Fruit fly (Drosophila melanogaster) whole organism, wandering third instar larva: ENCODE data around the gene EMC6.

ENCODE experiments used
- Abd-B ChIP-seq: fragments of >200 bp; optimal IDR thresholded peaks from 2 replicates; lab custom pipeline; 2017; ENCODE audit warnings: missing biosample characterization, missing genetic modification characterization
- CG32264 ChIP-seq: fragments of 200-800 bp; sonication (Bioruptor generic); optimal IDR thresholded peaks from 2 replicates; lab custom pipeline; 2016; ENCODE audit warnings: missing biosample characterization, missing genetic modification characterization
- CG9705 ChIP-seq: fragments of 200-800 bp; sonication (Bioruptor generic); optimal IDR thresholded peaks from 2 replicates; lab custom pipeline; 2018; ENCODE audit warnings: missing biosample characterization, mild to moderate bottlenecking, missing genetic modification characterization
- CrebA ChIP-seq: fragments of 200-800 bp; sonication (Bioruptor generic); optimal IDR thresholded peaks from 2 replicates; lab custom pipeline; 2016; ENCODE audit warnings: missing biosample characterization, mild to moderate bottlenecking, missing genetic modification characterization, borderline replicate concordance
- Dfd ChIP-seq: fragments of >200 bp; optimal IDR thresholded peaks from 2 replicates; lab custom pipeline; 2017; ENCODE audit warnings: missing biosample characterization, missing genetic modification characterization
- Dif ChIP-seq: fragments of 200-275, 200-300 bp; sonication (Bioruptor generic); optimal IDR thresholded peaks from 2 replicates; lab custom pipeline; 2018; ENCODE audit warnings: missing biosample characterization, missing genetic modification characterization; ENCODE audit not compliant: partially characterized antibody
- GATAd ChIP-seq: sonication (Bioruptor generic); optimal IDR thresholded peaks from 2 replicates; lab custom pipeline; 2016; ENCODE audit warnings: missing biosample characterization, missing genetic modification characterization
- HLH106 ChIP-seq: fragments of 200-800 bp; optimal IDR thresholded peaks from 3 replicates; lab custom pipeline; 2019; ENCODE audit warnings: missing biosample characterization, mild to moderate bottlenecking, missing genetic modification characterization, moderate library complexity
- Hnf4 ChIP-seq: fragments of 200-800 bp; sonication (Bioruptor generic); optimal IDR thresholded peaks from 2 replicates; lab custom pipeline; 2016; ENCODE audit warnings: missing biosample characterization, mild to moderate bottlenecking, missing genetic modification characterization
- Hr78 ChIP-seq: fragments of >200 bp; optimal IDR thresholded peaks from 2 replicates; lab custom pipeline; 2017; ENCODE audit warnings: missing biosample characterization, missing genetic modification characterization
- Hr83 ChIP-seq: fragments of 200-300 bp; sonication (Bioruptor generic); optimal IDR thresholded peaks from 2 replicates; lab custom pipeline; 2016; ENCODE audit warnings: missing biosample characterization, mild to moderate bottlenecking, missing genetic modification characterization, moderate library complexity; ENCODE audit not compliant: poor library complexity, severe bottlenecking
- Jra ChIP-seq: sonication (Bioruptor generic); optimal IDR thresholded peaks from 2 replicates; lab custom pipeline; 2016; ENCODE audit warnings: missing biosample characterization, missing genetic modification characterization
- Mio ChIP-seq: sonication (Bioruptor generic); optimal IDR thresholded peaks from 2 replicates; lab custom pipeline; 2016; ENCODE audit warnings: missing biosample characterization, missing genetic modification characterization
- Myc ChIP-seq: fragments of >200 bp; optimal IDR thresholded peaks from 2 replicates; lab custom pipeline; 2017
- N ChIP-seq: fragments of >200 bp; optimal IDR thresholded peaks from 2 replicates; lab custom pipeline; 2018; ENCODE audit warnings: missing biosample characterization, missing external identifiers, missing genetic modification characterization
- OdsH ChIP-seq: fragments of 200-800 bp; sonication (Bioruptor generic); optimal IDR thresholded peaks from 2 replicates; lab custom pipeline; 2016; ENCODE audit warnings: missing biosample characterization, mild to moderate bottlenecking, missing genetic modification characterization
- Rel ChIP-seq, 2 experiments: fragments of 200-800 bp; sonication (Bioruptor generic) in 1 of 2; optimal IDR thresholded peaks; 2 replicates in 1 of 2; 3 replicates in 1 of 2; lab custom pipeline; 2016 to 2019; ENCODE audit warnings: mild to moderate bottlenecking in 2 of 2, missing biosample characterization in 2 of 2, missing genetic modification characterization in 2 of 2, moderate library complexity in 1 of 2
- Sp1 ChIP-seq: fragments of 200-800 bp; sonication (Bioruptor generic); optimal IDR thresholded peaks from 3 replicates; lab custom pipeline; 2019; ENCODE audit warnings: missing biosample characterization, mild to moderate bottlenecking, missing genetic modification characterization, moderate library complexity
- Vsx2 ChIP-seq: fragments of 200-300, 225-300 bp; sonication (Bioruptor generic); optimal IDR thresholded peaks from 2 replicates; lab custom pipeline; 2018; ENCODE audit warnings: missing biosample characterization, missing genetic modification characterization; ENCODE audit not compliant: partially characterized antibody
- br ChIP-seq: fragments of 200-800 bp; sonication (Bioruptor generic); optimal IDR thresholded peaks from 2 replicates; lab custom pipeline; 2016; ENCODE audit warnings: missing biosample characterization, missing genetic modification characterization
- brk ChIP-seq: fragments of 200-800 bp; sonication (Bioruptor generic); optimal IDR thresholded peaks from 2 replicates; lab custom pipeline; 2016; ENCODE audit warnings: missing biosample characterization, mild to moderate bottlenecking, missing genetic modification characterization
- dl ChIP-seq, 2 experiments: fragments of 175-275, 200-275 bp in 1 of 2; fragments of 200-275 bp in 1 of 2; sonication (Bioruptor generic); optimal IDR thresholded peaks; lab custom pipeline; 2018; ENCODE audit warnings: mild to moderate bottlenecking in 2 of 2, missing biosample characterization in 2 of 2, missing genetic modification characterization in 2 of 2, moderate library complexity in 2 of 2; ENCODE audit not compliant: partially characterized antibody in 2 of 2, insufficient read depth in 1 of 2
- dmrt93B ChIP-seq: fragments of 200-800 bp; sonication (Bioruptor generic); optimal IDR thresholded peaks from 2 replicates; lab custom pipeline; 2018; ENCODE audit warnings: missing biosample characterization, mild to moderate bottlenecking, missing genetic modification characterization
- dsf ChIP-seq: sonication (Bioruptor generic); optimal IDR thresholded peaks from 2 replicates; lab custom pipeline; 2016; ENCODE audit warnings: missing biosample characterization, missing genetic modification characterization, borderline replicate concordance
- ey ChIP-seq: fragments of 200-800 bp; sonication (Bioruptor generic); optimal IDR thresholded peaks from 2 replicates; lab custom pipeline; 2016; ENCODE audit warnings: missing biosample characterization, missing genetic modification characterization
- foxo ChIP-seq, 2 experiments: fragments of 200-800 bp; sonication (Bioruptor generic); optimal IDR thresholded peaks; 2 replicates in 1 of 2; 3 replicates in 1 of 2; lab custom pipeline; 2016 to 2017; ENCODE audit warnings: missing biosample characterization in 2 of 2, missing genetic modification characterization in 2 of 2
- fru ChIP-seq: fragments of 200-800 bp; sonication (Bioruptor generic); optimal IDR thresholded peaks from 3 replicates; lab custom pipeline; 2016; ENCODE audit warnings: missing biosample characterization, mild to moderate bottlenecking, missing genetic modification characterization
- h ChIP-seq: fragments of 200-800 bp; sonication (Bioruptor generic); optimal IDR thresholded peaks from 3 replicates; lab custom pipeline; 2016; ENCODE audit warnings: missing biosample characterization, mild to moderate bottlenecking, missing genetic modification characterization
- jim ChIP-seq: fragments of 175-275, 200-325 bp; sonication (Bioruptor generic); optimal IDR thresholded peaks from 2 replicates; lab custom pipeline; 2016; ENCODE audit warnings: missing biosample characterization, mild to moderate bottlenecking, missing genetic modification characterization
- lola ChIP-seq: fragments of >200 bp; optimal IDR thresholded peaks from 2 replicates; lab custom pipeline; 2017; ENCODE audit warnings: missing biosample characterization, missing genetic modification characterization
- pan ChIP-seq: fragments of >200 bp; optimal IDR thresholded peaks from 2 replicates; lab custom pipeline; 2017
- psq ChIP-seq: fragments of 200-800 bp; sonication (Bioruptor generic); optimal IDR thresholded peaks from 3 replicates; lab custom pipeline; 2017; ENCODE audit warnings: missing biosample characterization, mild to moderate bottlenecking, missing genetic modification characterization, moderate library complexity
- rgr ChIP-seq: fragments of 200-800 bp; sonication (Bioruptor generic); optimal IDR thresholded peaks from 3 replicates; lab custom pipeline; 2016; ENCODE audit warnings: missing biosample characterization, mild to moderate bottlenecking, missing genetic modification characterization
- sage ChIP-seq: fragments of 200-800 bp; sonication (Bioruptor generic); optimal IDR thresholded peaks from 2 replicates; lab custom pipeline; 2016; ENCODE audit warnings: missing biosample characterization, mild to moderate bottlenecking, missing genetic modification characterization
- sv ChIP-seq: fragments of 200-800 bp; sonication (Bioruptor generic); optimal IDR thresholded peaks from 3 replicates; lab custom pipeline; 2016; ENCODE audit warnings: missing biosample characterization, missing genetic modification characterization
- tai ChIP-seq: sonication (Bioruptor generic); optimal IDR thresholded peaks from 2 replicates; lab custom pipeline; 2016; ENCODE audit warnings: missing biosample characterization, missing genetic modification characterization
- usp ChIP-seq: fragments of >200 bp; optimal IDR thresholded peaks from 2 replicates; lab custom pipeline; 2017; ENCODE audit warnings: missing biosample characterization, missing genetic modification characterization
- woc ChIP-seq: sonication (Bioruptor generic); optimal IDR thresholded peaks from 2 replicates; lab custom pipeline; 2016; ENCODE audit warnings: missing biosample characterization, mild to moderate bottlenecking, missing genetic modification characterization

EMC6 gene

DNA sequence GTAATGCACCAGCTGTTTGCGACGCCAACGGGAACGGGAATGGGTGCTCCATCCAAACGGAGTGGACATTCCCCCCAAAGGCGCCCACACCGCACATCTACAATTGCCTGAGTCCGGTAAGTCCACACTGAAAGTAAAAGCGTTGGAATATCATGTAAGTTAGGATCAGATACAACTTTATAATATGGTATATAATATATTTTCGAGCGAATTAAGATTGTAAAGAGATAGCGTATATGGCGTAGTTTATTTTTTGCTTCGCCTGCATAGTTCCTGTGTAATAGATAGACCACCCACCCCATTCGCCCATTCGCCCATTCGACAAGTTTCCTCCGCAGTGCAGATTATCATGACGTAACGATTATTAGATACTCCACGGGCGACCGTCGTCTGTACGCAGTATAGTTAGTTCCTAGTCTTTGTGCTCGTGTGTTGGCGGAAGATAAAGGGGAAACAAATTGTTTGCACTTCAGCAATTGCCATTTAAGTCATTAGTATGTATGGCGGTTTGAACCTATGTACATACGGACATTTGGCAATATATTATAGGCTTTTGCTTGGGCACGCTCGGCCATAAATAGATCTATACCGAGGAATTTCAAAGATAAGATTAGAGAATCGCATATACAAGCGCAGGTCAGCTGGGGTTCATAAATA, 26.8 kb upstream of the EMC6 start:
- TF ChIP-seq Dfd (GFP tag; lab: Kevin White, UChicago), result no peak
- no peak for TF ChIP-seq rgr (GFP tag; lab: Kevin White, UChicago)
- no peak for TF ChIP-seq CG32264 (GFP tag; lab: Kevin White, UChicago)
- peak; percentile 24 for TF ChIP-seq h (GFP tag; lab: Kevin White, UChicago)
- TF ChIP-seq, all 38 proteins: peak for 1

DNA sequence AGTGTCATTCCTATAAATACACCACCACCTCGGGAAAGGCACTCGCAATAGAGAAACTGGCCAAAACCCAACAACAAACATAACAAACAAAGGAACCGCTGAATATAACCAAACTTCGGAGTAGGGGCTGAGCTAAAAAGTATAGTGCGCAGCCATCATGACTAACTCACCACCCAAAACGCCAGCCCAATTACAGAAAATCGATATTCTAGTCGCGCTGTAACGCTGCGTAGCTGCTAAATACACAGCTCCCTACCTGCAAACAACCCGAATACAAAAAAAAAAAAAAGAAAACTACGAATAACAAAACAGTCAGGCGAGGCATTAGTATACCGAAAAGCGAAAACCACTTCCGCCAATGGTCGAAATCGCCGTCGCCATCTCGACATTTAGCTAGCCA, 25.8 kb upstream of the EMC6 start:
- TF ChIP-seq Dfd (GFP tag; lab: Kevin White, UChicago) (no peak), Sp1 (GFP tag; lab: Kevin White, UChicago) (no peak), dl (GFP tag; optimal IDR thresholded peaks at IDR 0.05; lab: Kevin White, UChicago; ENCODE audit: insufficient read depth in 1 of 2, partially characterized antibody in 2 of 2) (no peak), dsf (GFP tag; lab: Kevin White, UChicago) (no peak), brk (GFP tag; lab: Kevin White, UChicago) (no peak), tai (no peak), br (GFP tag; lab: Kevin White, UChicago) (no peak), sage (GFP tag; lab: Kevin White, UChicago) (no peak), foxo (GFP tag; optimal IDR thresholded peaks at IDR 0.05; lab: Kevin White, UChicago) (no peak), rgr (GFP tag; lab: Kevin White, UChicago) (no peak), fru (GFP tag; lab: Kevin White, UChicago) (no peak), dmrt93B (GFP tag; lab: Kevin White, UChicago) (no peak), ey (GFP tag; lab: Kevin White, UChicago) (no peak), Mio (GFP tag; lab: Kevin White, UChicago) (no peak)

dm6 chr3R:25049742-25050517, 25.1 kb upstream of the EMC6 start:
- TF ChIP-seq Mio (GFP tag; lab: Kevin White, UChicago), result no peak
- TF ChIP-seq dl (GFP tag; optimal IDR thresholded peaks at IDR 0.05; lab: Kevin White, UChicago; ENCODE audit: insufficient read depth in 1 of 2, partially characterized antibody in 2 of 2), result peak; percentile 63 to 78
- peak; percentile 61 for TF ChIP-seq rgr (GFP tag; lab: Kevin White, UChicago)
- no peak for TF ChIP-seq usp (GFP tag; lab: Kevin White, UChicago)
- TF ChIP-seq woc (GFP tag; lab: Kevin White, UChicago), result peak; percentile 52
- TF ChIP-seq ey (GFP tag; lab: Kevin White, UChicago), result peak; percentile 40
- TF ChIP-seq h (GFP tag; lab: Kevin White, UChicago), result peak; percentile 71
- peak; percentile 79 for TF ChIP-seq Jra
- TF ChIP-seq Sp1 (GFP tag; lab: Kevin White, UChicago), result peak; percentile 50
- peak; percentile 41 for TF ChIP-seq psq (GFP tag; lab: Kevin White, UChicago)
- peak; percentile 55 for TF ChIP-seq Hnf4 (GFP tag; lab: Kevin White, UChicago)
- TF ChIP-seq N (GFP tag; lab: Kevin White, UChicago), result peak; percentile 82
- TF ChIP-seq sage (GFP tag; lab: Kevin White, UChicago), result peak; percentile 84
- TF ChIP-seq Abd-B (GFP tag; lab: Kevin White, UChicago), result no peak
- TF ChIP-seq dmrt93B (GFP tag; lab: Kevin White, UChicago), result no peak
- TF ChIP-seq sv (GFP tag; lab: Kevin White, UChicago), result no peak
- TF ChIP-seq tai, result peak; percentile 75
- no peak for TF ChIP-seq Myc (lab: Kevin White, UChicago)
- peak; percentile 80 for TF ChIP-seq Rel (GFP tag; optimal IDR thresholded peaks at IDR 0.05; lab: Kevin White, UChicago)
- TF ChIP-seq Rel (tag; optimal IDR thresholded peaks at IDR 0.05; lab: Kevin White, UChicago), result peak; percentile 97
- no peak for TF ChIP-seq fru (GFP tag; lab: Kevin White, UChicago)
- peak; percentile 61 for TF ChIP-seq jim (GFP tag; lab: Kevin White, UChicago)
- TF ChIP-seq HLH106 (tag; lab: Kevin White, UChicago), result peak; percentile 39
- TF ChIP-seq Hr78 (GFP tag; lab: Kevin White, UChicago), result no peak
- TF ChIP-seq CrebA, result no peak
- TF ChIP-seq Hr83 (GFP tag; lab: Kevin White, UChicago), result peak; percentile 47
- no peak for TF ChIP-seq CG32264 (GFP tag; lab: Kevin White, UChicago)
- TF ChIP-seq Dif (GFP tag; lab: Kevin White, UChicago), result peak; percentile 88
- peak; percentile 19 for TF ChIP-seq br (GFP tag; lab: Kevin White, UChicago)
- TF ChIP-seq brk (GFP tag; lab: Kevin White, UChicago), result peak; percentile 88
- TF ChIP-seq GATAd (GFP tag; lab: Kevin White, UChicago), result no peak
- no peak for TF ChIP-seq Dfd (GFP tag; lab: Kevin White, UChicago)
- peak; percentile 22 for TF ChIP-seq dsf (GFP tag; lab: Kevin White, UChicago)
- TF ChIP-seq pan, result no peak
- TF ChIP-seq foxo (GFP tag; optimal IDR thresholded peaks at IDR 0.05; lab: Kevin White, UChicago), result peak; percentile 29 to 48
- TF ChIP-seq lola (GFP tag; lab: Kevin White, UChicago), result no peak
- TF ChIP-seq CG9705 (GFP tag; lab: Kevin White, UChicago), result peak; percentile 30
- TF ChIP-seq Vsx2, result no peak
- peak; percentile 16 for TF ChIP-seq OdsH (GFP tag; lab: Kevin White, UChicago)
- TF ChIP-seq, all 38 proteins: peak for 23
